Worm (Caenorhabditis elegans): Measurements from ENCODE around the gene F40G9.7.

- TF ChIP-seq ztf-23 (GFP tag; IDR thresholded peaks at IDR 0.05) (no peak), flt-1 (GFP tag; IDR thresholded peaks at IDR 0.05) (no peak), ref-1 (GFP tag; conservative IDR thresholded peaks at IDR 0.05) (no peak), med-1 (GFP tag; optimal IDR thresholded peaks at IDR 0.05; ENCODE audit: insufficient read depth) (no peak), T22C8.4 (GFP tag; IDR thresholded peaks at IDR 0.05) (no peak), ztf-29 (GFP tag; IDR thresholded peaks at IDR 0.05) (no peak), cog-1 (tag; optimal IDR thresholded peaks at IDR 0.05) (no peak), klf-2 (GFP tag; conservative IDR thresholded peaks at IDR 0.05) (no peak)
Measured at ce11 chrIII:180963-181362, 15.5 kb downstream of the F40G9.7 start, which contains the start of gene F40G9.5.

Data from whole organism, midembryonic.